Fruit fly (Drosophila melanogaster) whole organism, adult: Measurements from ENCODE around the gene CG42514.

Experiments
- CG11617 ChIP-seq: fragments of 200-800 bp; sonication (Bioruptor generic); optimal IDR thresholded peaks from 2 replicates; lab custom pipeline; 2017; ENCODE audit warnings: mild to moderate bottlenecking, missing biosample characterization, missing genetic modification reagents, missing genetic modification characterization
- CG12768 ChIP-seq: fragments of 200-800 bp; sonication (Bioruptor generic); optimal IDR thresholded peaks from 2 replicates; lab custom pipeline; 2017; ENCODE audit warnings: missing biosample characterization, missing genetic modification characterization, mild to moderate bottlenecking, moderate library complexity, missing genetic modification reagents
- CG14711 ChIP-seq: fragments of 200-800 bp; sonication (Bioruptor generic); optimal IDR thresholded peaks from 2 replicates; lab custom pipeline; 2018; ENCODE audit warnings: missing biosample characterization, mild to moderate bottlenecking, missing genetic modification characterization, moderate library complexity
- CG1620 ChIP-seq: fragments of 200-800 bp; sonication (Bioruptor generic); optimal IDR thresholded peaks from 2 replicates; lab custom pipeline; 2016; ENCODE audit warnings: missing biosample characterization, missing genetic modification characterization
- CG33017 ChIP-seq: fragments of 200-800 bp; sonication (Bioruptor generic); optimal IDR thresholded peaks from 2 replicates; lab custom pipeline; 2018; ENCODE audit warnings: missing biosample characterization, mild to moderate bottlenecking, missing genetic modification characterization, moderate library complexity
- CG5204 ChIP-seq: fragments of 200-800 bp; sonication (Bioruptor generic); optimal IDR thresholded peaks from 2 replicates; lab custom pipeline; 2016; ENCODE audit warnings: missing biosample characterization, missing genetic modification characterization
- CG7045 ChIP-seq: fragments of 200-800 bp; sonication (Bioruptor generic); optimal IDR thresholded peaks from 2 replicates; lab custom pipeline; 2017; ENCODE audit warnings: missing biosample characterization, mild to moderate bottlenecking, missing genetic modification characterization
- CG7101 ChIP-seq: fragments of 200-800 bp; sonication (Bioruptor generic); optimal IDR thresholded peaks from 2 replicates; lab custom pipeline; 2018; ENCODE audit warnings: missing biosample characterization, mild to moderate bottlenecking, missing genetic modification characterization, moderate library complexity
- Clk ChIP-seq: fragments of 200-800 bp; sonication (Bioruptor generic); optimal IDR thresholded peaks from 2 replicates; lab custom pipeline; 2017; ENCODE audit warnings: missing biosample characterization, missing genetic modification characterization
- Crg-1 ChIP-seq: fragments of 200-800 bp; sonication (Bioruptor generic); optimal IDR thresholded peaks from 2 replicates; lab custom pipeline; 2016; ENCODE audit warnings: missing biosample characterization, missing genetic modification characterization
- Hr96 ChIP-seq: fragments of 200-800 bp; sonication (Bioruptor generic); optimal IDR thresholded peaks from 2 replicates; lab custom pipeline; 2016; ENCODE audit warnings: missing biosample characterization, missing genetic modification characterization
- Mnt ChIP-seq: fragments of 200-800 bp; sonication (Bioruptor generic); optimal IDR thresholded peaks from 2 replicates; lab custom pipeline; 2016; ENCODE audit warnings: missing biosample characterization, mild to moderate bottlenecking, missing genetic modification characterization
- bab1 ChIP-seq: fragments of 200-800 bp; sonication (Bioruptor generic); optimal IDR thresholded peaks from 3 replicates; lab custom pipeline; 2019; ENCODE audit warnings: missing biosample characterization, mild to moderate bottlenecking, missing genetic modification characterization, moderate library complexity
- cic ChIP-seq: fragments of 200-800 bp; sonication (Bioruptor generic); optimal IDR thresholded peaks from 2 replicates; lab custom pipeline; 2017; ENCODE audit warnings: missing biosample characterization, mild to moderate bottlenecking, missing genetic modification characterization, moderate library complexity
- cnc ChIP-seq, 2 experiments: fragments of >200 bp; optimal IDR thresholded peaks; 2 replicates each; lab custom pipeline; 2017
- kay ChIP-seq: fragments of 200-800 bp; sonication (Bioruptor generic); peaks from one replicate; lab custom pipeline; 2016; ENCODE audit warnings: missing biosample characterization, missing genetic modification characterization, borderline replicate concordance
- ovo ChIP-seq: fragments of 200-800 bp; sonication (Bioruptor generic); optimal IDR thresholded peaks from 2 replicates; lab custom pipeline; 2016; ENCODE audit warnings: missing biosample characterization, missing genetic modification characterization
- pad ChIP-seq: fragments of 200-800 bp; sonication (Bioruptor generic); optimal IDR thresholded peaks from 3 replicates; lab custom pipeline; 2017; ENCODE audit warnings: missing biosample characterization, missing genetic modification characterization, mild to moderate bottlenecking, moderate library complexity, missing genetic modification reagents
- tj ChIP-seq: fragments of 200-800 bp; sonication (Bioruptor generic); optimal IDR thresholded peaks from 3 replicates; lab custom pipeline; 2017; ENCODE audit warnings: missing biosample characterization, mild to moderate bottlenecking, missing genetic modification characterization, moderate library complexity
- toe ChIP-seq: fragments of 200-800 bp; sonication (Bioruptor generic); optimal IDR thresholded peaks from 2 replicates; lab custom pipeline; 2016; ENCODE audit warnings: missing biosample characterization, missing genetic modification characterization

CG42514 gene

dm6 chr3L:16475518-16476126 is 20.4 kb downstream of the CG42514 start:
- no peak for TF ChIP-seq CG7045 (GFP tag; lab: Kevin White, UChicago)
- no peak for TF ChIP-seq CG1620 (GFP tag; lab: Kevin White, UChicago)
- no peak for TF ChIP-seq CG5204 (GFP tag; lab: Kevin White, UChicago)
- no peak for TF ChIP-seq kay (GFP tag; lab: Kevin White, UChicago)
- no peak for TF ChIP-seq cic (GFP tag; lab: Kevin White, UChicago)
- TF ChIP-seq Clk = no peak
- no peak for TF ChIP-seq toe (GFP tag; lab: Kevin White, UChicago)
- no peak for TF ChIP-seq CG7101 (tag; lab: Kevin White, UChicago)
- no peak for TF ChIP-seq ovo
- TF ChIP-seq pad (GFP tag; lab: Kevin White, UChicago) = no peak
- TF ChIP-seq CG11617 (GFP tag; lab: Kevin White, UChicago) = no peak

dm6 chr3L:16474130-16474529 is 21.9 kb downstream of the CG42514 start:
- TF ChIP-seq cic (GFP tag; lab: Kevin White, UChicago) = no peak

- TF ChIP-seq CG5204 (GFP tag; lab: Kevin White, UChicago) = no peak
- no peak for TF ChIP-seq CG7101 (tag; lab: Kevin White, UChicago)
- TF ChIP-seq kay (GFP tag; lab: Kevin White, UChicago) = no peak
- no peak for TF ChIP-seq ovo
- no peak for TF ChIP-seq CG33017 (tag; lab: Kevin White, UChicago)
- no peak for TF ChIP-seq tj (GFP tag; lab: Kevin White, UChicago)
- no peak for TF ChIP-seq bab1 (GFP tag; lab: Kevin White, UChicago)
- TF ChIP-seq Hr96 (GFP tag; lab: Kevin White, UChicago) = no peak
- TF ChIP-seq Mnt = no peak
- TF ChIP-seq cnc (optimal IDR thresholded peaks at IDR 0.05; lab: Kevin White, UChicago) = no peak
- TF ChIP-seq toe (GFP tag; lab: Kevin White, UChicago) = no peak
- no peak for TF ChIP-seq pad (GFP tag; lab: Kevin White, UChicago)
Observed at dm6 chr3L:16470071-16470470, 26.0 kb downstream of the CG42514 start.

dm6 chr3L:16463846-16464245 is 32.2 kb downstream of the CG42514 start:
- TF ChIP-seq ovo (no peak), CG5204 (GFP tag; lab: Kevin White, UChicago) (no peak), Crg-1 (GFP tag; lab: Kevin White, UChicago) (no peak), CG1620 (GFP tag; lab: Kevin White, UChicago) (no peak), cic (GFP tag; lab: Kevin White, UChicago) (no peak), cnc (optimal IDR thresholded peaks at IDR 0.05; lab: Kevin White, UChicago) (no peak), CG33017 (tag; lab: Kevin White, UChicago) (no peak)

- no peak for TF ChIP-seq ovo
- TF ChIP-seq tj (GFP tag; lab: Kevin White, UChicago) = no peak
- no peak for TF ChIP-seq toe (GFP tag; lab: Kevin White, UChicago)
- TF ChIP-seq Hr96 (GFP tag; lab: Kevin White, UChicago) = no peak
- TF ChIP-seq kay (GFP tag; lab: Kevin White, UChicago) = no peak
Observed at dm6 chr3L:16451887-16452751, 43.9 kb downstream of the CG42514 start, which contains the start of gene dsx-c73A. Gene dsx-c73A (minus strand): TSS chr3L:16451958.

- TF ChIP-seq Clk = no peak
- TF ChIP-seq CG14711 (tag; lab: Kevin White, UChicago) = no peak
- no peak for TF ChIP-seq Hr96 (GFP tag; lab: Kevin White, UChicago)
- no peak for TF ChIP-seq CG1620 (GFP tag; lab: Kevin White, UChicago)
- no peak for TF ChIP-seq CG33017 (tag; lab: Kevin White, UChicago)
- no peak for TF ChIP-seq CG11617 (GFP tag; lab: Kevin White, UChicago)
- no peak for TF ChIP-seq Mnt
- TF ChIP-seq kay (GFP tag; lab: Kevin White, UChicago) = no peak
- TF ChIP-seq toe (GFP tag; lab: Kevin White, UChicago) = no peak
- TF ChIP-seq ovo = no peak
- TF ChIP-seq Crg-1 (GFP tag; lab: Kevin White, UChicago) = no peak
- no peak for TF ChIP-seq CG5204 (GFP tag; lab: Kevin White, UChicago)
- TF ChIP-seq cnc (optimal IDR thresholded peaks at IDR 0.05; lab: Kevin White, UChicago) = no peak
- TF ChIP-seq bab1 (GFP tag; lab: Kevin White, UChicago) = no peak
- TF ChIP-seq CG7045 (GFP tag; lab: Kevin White, UChicago) = no peak
- TF ChIP-seq tj (GFP tag; lab: Kevin White, UChicago) = no peak
- no peak for TF ChIP-seq CG12768 (GFP tag; lab: Kevin White, UChicago)
- no peak for TF ChIP-seq pad (GFP tag; lab: Kevin White, UChicago)
- no peak for TF ChIP-seq CG7101 (tag; lab: Kevin White, UChicago)
Observed at dm6 chr3L:16442628-16443027, 53.4 kb downstream of the CG42514 start.
